Worm (Caenorhabditis elegans) whole organism, L2 larva: Measurements from ENCODE around the gene F47B8.3.
"Not testable (repeated sequence)": the region's sequence is repeated elsewhere in the genome, so short reads cannot be mapped to it uniquely, and the experiment has no call there.

Source experiments
- C34F6.9 ChIP-seq: fragments of 150-350 bp; optimal IDR thresholded peaks from 2 replicates; lab custom pipeline; 2014; ENCODE audit warnings: missing biosample characterization, missing genetic modification characterization
- aly-2 ChIP-seq: fragments of 150-350 bp; optimal IDR thresholded peaks from 2 replicates; lab custom pipeline; 2014; ENCODE audit warnings: missing biosample characterization, missing genetic modification characterization
- ceh-16 ChIP-seq: fragments of 150-350 bp; optimal IDR thresholded peaks from 2 replicates; lab custom pipeline; 2014; ENCODE audit warnings: missing biosample characterization, missing genetic modification characterization
- crh-2 ChIP-seq: sonication (generic microtip); optimal IDR thresholded peaks from 2 replicates; lab custom pipeline; 2017; ENCODE audit warnings: missing biosample characterization, missing genetic modification characterization
- elt-1 ChIP-seq: fragments of 150-350 bp; optimal IDR thresholded peaks from 2 replicates; lab custom pipeline; 2014; ENCODE audit warnings: missing biosample characterization, missing genetic modification characterization
- lin-11 ChIP-seq: fragments of 150-350 bp; sonication (generic microtip); optimal IDR thresholded peaks from 2 replicates; lab custom pipeline; 2014; ENCODE audit warnings: missing biosample characterization, missing genetic modification characterization, inconsistent platforms, mixed read lengths
- lsy-2 ChIP-seq, 2 experiments: fragments of 150-350 bp in 1 of 2; sonication (generic microtip) in 1 of 2; optimal IDR thresholded peaks; 2 replicates each; lab custom pipeline; 2014 to 2017; ENCODE audit warnings: missing biosample characterization in 2 of 2, missing genetic modification characterization in 2 of 2
- nhr-10 ChIP-seq: sonication (generic microtip); optimal IDR thresholded peaks from 2 replicates; lab custom pipeline; 2017; ENCODE audit warnings: missing biosample characterization, missing genetic modification characterization
- nhr-23 ChIP-seq: fragments of 150-350 bp; optimal IDR thresholded peaks from 2 replicates; lab custom pipeline; 2014; ENCODE audit warnings: missing biosample characterization, missing genetic modification reagents, missing genetic modification characterization
- snpc-4 ChIP-seq: fragments of 150-350 bp; optimal IDR thresholded peaks from 2 replicates; lab custom pipeline; 2014; ENCODE audit warnings: missing biosample characterization, missing genetic modification characterization
- unc-62 ChIP-seq: fragments of 150-350 bp; optimal IDR thresholded peaks from 2 replicates; lab custom pipeline; 2014; ENCODE audit warnings: missing biosample characterization, missing genetic modification reagents, missing genetic modification characterization
- zag-1 ChIP-seq: fragments of 150-350 bp; optimal IDR thresholded peaks from 2 replicates; lab custom pipeline; 2014; ENCODE audit warnings: missing biosample characterization, missing genetic modification characterization
- ztf-1 ChIP-seq: fragments of 200-800 bp; sonication (Bioruptor generic); conservative IDR thresholded peaks from 2 replicates; pipeline ENCODE4 v1.3.6; 2022; ENCODE audit warnings: missing genetic modification characterization, missing compliant biosample characterization
- ztf-11 ChIP-seq: sonication (generic microtip); optimal IDR thresholded peaks from 2 replicates; lab custom pipeline; 2017; ENCODE audit warnings: missing biosample characterization, missing genetic modification characterization

F47B8.3 gene

DNA sequence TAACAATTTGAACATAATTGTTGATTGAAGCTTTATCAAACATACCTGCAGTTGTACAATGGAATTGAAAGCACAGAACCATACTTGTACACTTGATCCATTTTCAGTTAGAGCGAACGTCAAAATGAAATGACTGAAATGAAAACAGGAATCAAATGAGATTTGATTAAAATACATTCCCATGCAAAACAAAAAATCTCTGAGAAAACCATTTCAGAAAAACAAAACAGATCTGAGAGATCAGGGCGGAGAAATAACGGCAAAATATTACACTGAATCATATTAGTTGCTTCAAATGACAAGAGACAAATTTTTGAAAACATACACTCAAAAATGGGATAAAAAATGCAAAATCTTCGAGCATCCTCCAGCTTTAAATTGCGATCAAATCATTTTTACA is 43.0 kb downstream of the F47B8.3 start, which contains the start of gene srt-33:
Gene srt-33 (minus strand): TSS at position 101 of the 400 bp plus-strand sequence.
- no peak for TF ChIP-seq lin-11
- TF ChIP-seq crh-2 (tag; lab: Kevin White, UChicago): no peak
- no peak for TF ChIP-seq ztf-1 (GFP tag; lab: Robert Waterston, UW)

ce11 chrV:14277456-14277855 is 45.3 kb downstream of the F47B8.3 start:
- peak; percentile 38 for TF ChIP-seq snpc-4 (tag; lab: Kevin White, UChicago)

- TF ChIP-seq ceh-16 (tag; lab: Kevin White, UChicago); unc-62; ztf-1 (GFP tag; lab: Robert Waterston, UW): not testable (repeated sequence)
Observed at ce11 chrV:14274268-14274667, 48.5 kb downstream of the F47B8.3 start, which contains the start of gene F40G12.7. TSS of gene F40G12.7 (plus strand) at chrV:14274568.

DNA sequence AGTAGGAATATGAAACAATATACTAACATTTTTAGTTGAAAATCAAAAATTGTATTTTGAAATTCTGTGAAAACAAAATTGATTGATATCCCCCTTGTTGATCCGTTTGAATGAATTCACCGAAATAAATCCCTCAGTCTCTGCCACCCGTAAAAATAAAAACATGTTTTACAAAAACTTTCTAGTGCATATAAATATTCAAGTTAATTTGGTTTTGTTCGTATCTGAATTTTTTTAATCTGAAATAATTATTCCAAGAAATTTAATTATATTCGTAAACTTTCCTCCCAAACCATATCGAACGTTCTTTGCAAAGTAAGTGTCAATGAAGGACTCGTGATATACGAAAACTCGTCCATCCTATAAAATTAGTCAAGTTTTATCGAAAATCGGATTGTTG is 49.8 kb downstream of the F47B8.3 start, which contains the start of gene F40G12.6:
Gene F40G12.6 (minus strand): TSS at position 101 of the 400 bp plus-strand sequence.
- TF ChIP-seq zag-1 (tag; lab: Kevin White, UChicago) (no peak), nhr-23 (no peak), C34F6.9 (tag; lab: Kevin White, UChicago) (no peak), aly-2 (no peak), nhr-10 (tag; lab: Kevin White, UChicago) (no peak), ztf-11 (tag; lab: Kevin White, UChicago) (no peak), elt-1 (no peak), lsy-2 (tag; optimal IDR thresholded peaks at IDR 0.05; lab: Kevin White, UChicago) (no peak)
